Worm (Caenorhabditis elegans) whole organism, L1 larva: ENCODE data around the gene R11G1.11.

ENCODE experiments used
- aha-1 ChIP-seq: fragments of 150-350 bp; optimal IDR thresholded peaks from 2 replicates; lab custom pipeline; 2014; ENCODE audit warnings: missing biosample characterization, missing genetic modification characterization
- alr-1 ChIP-seq: fragments of 200-800 bp; sonication (Bioruptor generic); optimal IDR thresholded peaks from 2 replicates; lab custom pipeline; 2018; ENCODE audit warnings: borderline replicate concordance, mild to moderate bottlenecking, missing genetic modification characterization, missing compliant biosample characterization
- ces-1 ChIP-seq: fragments of 150-350 bp; optimal IDR thresholded peaks from 2 replicates; lab custom pipeline; 2014; ENCODE audit warnings: missing biosample characterization, missing genetic modification reagents, missing genetic modification characterization
- dpl-1 ChIP-seq, 3 experiments: fragments of 150-350 bp in 2 of 3; sonication (generic microtip) in 1 of 3; optimal IDR thresholded peaks; 2 replicates each; lab custom pipeline; 2014 to 2017; ENCODE audit warnings: missing biosample characterization in 3 of 3, missing genetic modification characterization in 3 of 3, missing genetic modification reagents in 3 of 3
- egl-27 ChIP-seq, 2 experiments: fragments of 150-350 bp in 1 of 2; sonication (generic microtip); optimal IDR thresholded peaks; 3 replicates each; lab custom pipeline; 2017 to 2018; ENCODE audit warnings: missing biosample characterization in 2 of 2, missing genetic modification characterization in 2 of 2, missing genetic modification reagents in 2 of 2
- fkh-4 ChIP-seq: sonication (generic microtip); optimal IDR thresholded peaks from 2 replicates; lab custom pipeline; 2016; ENCODE audit warnings: missing compliant biosample characterization, missing genetic modification characterization, borderline replicate concordance
- lin-35 ChIP-seq, 2 experiments: fragments of 150-350 bp; optimal IDR thresholded peaks; 2 replicates each; lab custom pipeline; 2014; ENCODE audit warnings: missing biosample characterization in 2 of 2, missing genetic modification characterization in 2 of 2, missing genetic modification reagents in 2 of 2
- nhr-76 ChIP-seq: sonication (generic microtip); optimal IDR thresholded peaks from 2 replicates; lab custom pipeline; 2017; ENCODE audit warnings: missing biosample characterization, missing genetic modification characterization
- nhr-77 ChIP-seq: fragments of 150-350 bp; optimal IDR thresholded peaks from 2 replicates; lab custom pipeline; 2014; ENCODE audit warnings: missing biosample characterization, missing genetic modification characterization
- skn-1 ChIP-seq: fragments of 150-350 bp; optimal IDR thresholded peaks from 2 replicates; lab custom pipeline; 2014; ENCODE audit warnings: missing biosample characterization, missing genetic modification characterization
- ztf-11 ChIP-seq, 2 experiments: sonication (generic microtip); optimal IDR thresholded peaks; 2 replicates each; lab custom pipeline; 2016 to 2017; ENCODE audit warnings: missing genetic modification characterization in 2 of 2, missing biosample characterization in 1 of 2, missing compliant biosample characterization in 1 of 2

- TF ChIP-seq nhr-76 = no peak
- TF ChIP-seq dpl-1 (GFP tag; optimal IDR thresholded peaks at IDR 0.05; lab: Kevin White, UChicago) = no peak
- TF ChIP-seq fkh-4 (tag; lab: Kevin White, UChicago) = no peak
- no peak for TF ChIP-seq ces-1 (GFP tag; lab: Kevin White, UChicago)
- no peak for TF ChIP-seq nhr-77
- no peak for TF ChIP-seq egl-27 (tag; optimal IDR thresholded peaks at IDR 0.05; lab: Kevin White, UChicago)
- TF ChIP-seq skn-1 (tag; lab: Kevin White, UChicago) = no peak
- no peak for TF ChIP-seq alr-1 (tag; lab: Kevin White, UChicago)
- no peak for TF ChIP-seq aha-1 (tag; lab: Kevin White, UChicago)
- no peak for TF ChIP-seq lin-35 (GFP tag; optimal IDR thresholded peaks at IDR 0.05; lab: Kevin White, UChicago)
- no peak for TF ChIP-seq ztf-11 (tag; optimal IDR thresholded peaks at IDR 0.05; lab: Kevin White, UChicago)
These were observed 41.9 kb downstream of the R11G1.11 start, which contains the start of gene C01C4.3 for ce11 chrX:3696603-3697002.
